Fruit fly (Drosophila melanogaster) whole organism, wandering third instar larva: ENCODE measurements around the gene SamDC.

Experiments
- Abd-B ChIP-seq: fragments of >200 bp; optimal IDR thresholded peaks from 2 replicates; lab custom pipeline; 2017; ENCODE audit warnings: missing biosample characterization, missing genetic modification characterization
- CrebA ChIP-seq: fragments of 200-800 bp; sonication (Bioruptor generic); optimal IDR thresholded peaks from 2 replicates; lab custom pipeline; 2016; ENCODE audit warnings: missing biosample characterization, mild to moderate bottlenecking, missing genetic modification characterization, borderline replicate concordance
- Dfd ChIP-seq: fragments of >200 bp; optimal IDR thresholded peaks from 2 replicates; lab custom pipeline; 2017; ENCODE audit warnings: missing biosample characterization, missing genetic modification characterization
- Dif ChIP-seq: fragments of 200-275, 200-300 bp; sonication (Bioruptor generic); optimal IDR thresholded peaks from 2 replicates; lab custom pipeline; 2018; ENCODE audit warnings: missing biosample characterization, missing genetic modification characterization; ENCODE audit not compliant: partially characterized antibody
- GATAd ChIP-seq: sonication (Bioruptor generic); optimal IDR thresholded peaks from 2 replicates; lab custom pipeline; 2016; ENCODE audit warnings: missing biosample characterization, missing genetic modification characterization
- HLH106 ChIP-seq: fragments of 200-800 bp; optimal IDR thresholded peaks from 3 replicates; lab custom pipeline; 2019; ENCODE audit warnings: missing biosample characterization, mild to moderate bottlenecking, missing genetic modification characterization, moderate library complexity
- Hnf4 ChIP-seq: fragments of 200-800 bp; sonication (Bioruptor generic); optimal IDR thresholded peaks from 2 replicates; lab custom pipeline; 2016; ENCODE audit warnings: missing biosample characterization, mild to moderate bottlenecking, missing genetic modification characterization
- Hr83 ChIP-seq: fragments of 200-300 bp; sonication (Bioruptor generic); optimal IDR thresholded peaks from 2 replicates; lab custom pipeline; 2016; ENCODE audit warnings: missing biosample characterization, mild to moderate bottlenecking, missing genetic modification characterization, moderate library complexity; ENCODE audit not compliant: poor library complexity, severe bottlenecking
- Mio ChIP-seq: sonication (Bioruptor generic); optimal IDR thresholded peaks from 2 replicates; lab custom pipeline; 2016; ENCODE audit warnings: missing biosample characterization, missing genetic modification characterization
- Myc ChIP-seq: fragments of >200 bp; optimal IDR thresholded peaks from 2 replicates; lab custom pipeline; 2017
- N ChIP-seq: fragments of >200 bp; optimal IDR thresholded peaks from 2 replicates; lab custom pipeline; 2018; ENCODE audit warnings: missing biosample characterization, missing external identifiers, missing genetic modification characterization
- Rel ChIP-seq, 2 experiments: fragments of 200-800 bp; sonication (Bioruptor generic) in 1 of 2; optimal IDR thresholded peaks; 2 replicates in 1 of 2; 3 replicates in 1 of 2; lab custom pipeline; 2016 to 2019; ENCODE audit warnings: mild to moderate bottlenecking in 2 of 2, missing biosample characterization in 2 of 2, missing genetic modification characterization in 2 of 2, moderate library complexity in 1 of 2
- Sp1 ChIP-seq: fragments of 200-800 bp; sonication (Bioruptor generic); optimal IDR thresholded peaks from 3 replicates; lab custom pipeline; 2019; ENCODE audit warnings: missing biosample characterization, mild to moderate bottlenecking, missing genetic modification characterization, moderate library complexity
- Vsx2 ChIP-seq: fragments of 200-300, 225-300 bp; sonication (Bioruptor generic); optimal IDR thresholded peaks from 2 replicates; lab custom pipeline; 2018; ENCODE audit warnings: missing biosample characterization, missing genetic modification characterization; ENCODE audit not compliant: partially characterized antibody
- br ChIP-seq: fragments of 200-800 bp; sonication (Bioruptor generic); optimal IDR thresholded peaks from 2 replicates; lab custom pipeline; 2016; ENCODE audit warnings: missing biosample characterization, missing genetic modification characterization
- brk ChIP-seq: fragments of 200-800 bp; sonication (Bioruptor generic); optimal IDR thresholded peaks from 2 replicates; lab custom pipeline; 2016; ENCODE audit warnings: missing biosample characterization, mild to moderate bottlenecking, missing genetic modification characterization
- dl ChIP-seq, 2 experiments: fragments of 175-275, 200-275 bp in 1 of 2; fragments of 200-275 bp in 1 of 2; sonication (Bioruptor generic); optimal IDR thresholded peaks; lab custom pipeline; 2018; ENCODE audit warnings: mild to moderate bottlenecking in 2 of 2, missing biosample characterization in 2 of 2, missing genetic modification characterization in 2 of 2, moderate library complexity in 2 of 2; ENCODE audit not compliant: partially characterized antibody in 2 of 2, insufficient read depth in 1 of 2
- dmrt93B ChIP-seq: fragments of 200-800 bp; sonication (Bioruptor generic); optimal IDR thresholded peaks from 2 replicates; lab custom pipeline; 2018; ENCODE audit warnings: missing biosample characterization, mild to moderate bottlenecking, missing genetic modification characterization
- ey ChIP-seq: fragments of 200-800 bp; sonication (Bioruptor generic); optimal IDR thresholded peaks from 2 replicates; lab custom pipeline; 2016; ENCODE audit warnings: missing biosample characterization, missing genetic modification characterization
- foxo ChIP-seq, 2 experiments: fragments of 200-800 bp; sonication (Bioruptor generic); optimal IDR thresholded peaks; 2 replicates in 1 of 2; 3 replicates in 1 of 2; lab custom pipeline; 2016 to 2017; ENCODE audit warnings: missing biosample characterization in 2 of 2, missing genetic modification characterization in 2 of 2
- fru ChIP-seq: fragments of 200-800 bp; sonication (Bioruptor generic); optimal IDR thresholded peaks from 3 replicates; lab custom pipeline; 2016; ENCODE audit warnings: missing biosample characterization, mild to moderate bottlenecking, missing genetic modification characterization
- h ChIP-seq: fragments of 200-800 bp; sonication (Bioruptor generic); optimal IDR thresholded peaks from 3 replicates; lab custom pipeline; 2016; ENCODE audit warnings: missing biosample characterization, mild to moderate bottlenecking, missing genetic modification characterization
- jim ChIP-seq: fragments of 175-275, 200-325 bp; sonication (Bioruptor generic); optimal IDR thresholded peaks from 2 replicates; lab custom pipeline; 2016; ENCODE audit warnings: missing biosample characterization, mild to moderate bottlenecking, missing genetic modification characterization
- lola ChIP-seq: fragments of >200 bp; optimal IDR thresholded peaks from 2 replicates; lab custom pipeline; 2017; ENCODE audit warnings: missing biosample characterization, missing genetic modification characterization
- pan ChIP-seq: fragments of >200 bp; optimal IDR thresholded peaks from 2 replicates; lab custom pipeline; 2017
- psq ChIP-seq: fragments of 200-800 bp; sonication (Bioruptor generic); optimal IDR thresholded peaks from 3 replicates; lab custom pipeline; 2017; ENCODE audit warnings: missing biosample characterization, mild to moderate bottlenecking, missing genetic modification characterization, moderate library complexity
- rgr ChIP-seq: fragments of 200-800 bp; sonication (Bioruptor generic); optimal IDR thresholded peaks from 3 replicates; lab custom pipeline; 2016; ENCODE audit warnings: missing biosample characterization, mild to moderate bottlenecking, missing genetic modification characterization
- sage ChIP-seq: fragments of 200-800 bp; sonication (Bioruptor generic); optimal IDR thresholded peaks from 2 replicates; lab custom pipeline; 2016; ENCODE audit warnings: missing biosample characterization, mild to moderate bottlenecking, missing genetic modification characterization
- sv ChIP-seq: fragments of 200-800 bp; sonication (Bioruptor generic); optimal IDR thresholded peaks from 3 replicates; lab custom pipeline; 2016; ENCODE audit warnings: missing biosample characterization, missing genetic modification characterization
- tai ChIP-seq: sonication (Bioruptor generic); optimal IDR thresholded peaks from 2 replicates; lab custom pipeline; 2016; ENCODE audit warnings: missing biosample characterization, missing genetic modification characterization
- usp ChIP-seq: fragments of >200 bp; optimal IDR thresholded peaks from 2 replicates; lab custom pipeline; 2017; ENCODE audit warnings: missing biosample characterization, missing genetic modification characterization
- woc ChIP-seq: sonication (Bioruptor generic); optimal IDR thresholded peaks from 2 replicates; lab custom pipeline; 2016; ENCODE audit warnings: missing biosample characterization, mild to moderate bottlenecking, missing genetic modification characterization

Gene SamDC

DNA sequence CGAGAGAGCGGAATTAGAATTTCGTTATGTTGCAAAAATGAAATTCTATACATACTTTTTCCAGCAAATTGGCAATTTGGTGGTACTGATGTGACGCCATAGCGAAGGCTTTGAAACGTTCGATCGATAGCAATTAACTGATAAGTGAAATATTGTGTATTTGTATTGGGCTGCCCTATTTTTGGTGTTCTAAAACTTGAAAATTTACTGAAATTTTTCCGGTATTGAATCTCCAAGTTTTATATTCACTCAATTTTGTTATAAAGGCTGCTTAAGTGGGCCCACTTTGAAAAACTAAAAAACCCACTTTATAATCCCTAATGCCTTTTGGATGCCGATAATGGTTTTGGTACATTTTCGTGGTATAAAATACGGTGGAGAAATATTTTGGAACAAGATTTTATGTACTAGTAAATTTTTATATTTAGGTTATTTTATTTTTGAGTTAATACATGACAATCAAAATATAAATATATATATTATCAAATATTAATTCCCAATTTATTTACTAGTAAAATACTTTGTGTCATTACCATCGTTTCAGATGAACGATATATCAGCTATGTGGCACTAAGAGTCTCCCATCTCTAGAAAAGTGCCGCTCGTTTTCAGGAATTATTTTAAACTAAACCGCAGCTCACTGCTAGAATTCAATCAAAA lies 23.3 kb downstream of the SamDC start, which contains the start of the genes Cand1 and pim:
Gene Cand1, minus strand, starts transcription at position 300 of the 660 bp plus-strand sequence.
Gene pim, plus strand, starts transcription at position 582 of the 660 bp plus-strand sequence.
- no peak for TF ChIP-seq Rel (GFP tag; optimal IDR thresholded peaks at IDR 0.05; lab: Kevin White, UChicago)
- TF ChIP-seq Rel (tag; optimal IDR thresholded peaks at IDR 0.05; lab: Kevin White, UChicago) = peak; percentile 36
- TF ChIP-seq Hr83 (GFP tag; lab: Kevin White, UChicago) = no peak
- TF ChIP-seq woc (GFP tag; lab: Kevin White, UChicago) = peak; percentile 22
- TF ChIP-seq brk = no peak
- TF ChIP-seq Hnf4 (GFP tag; lab: Kevin White, UChicago) = no peak
- no peak for TF ChIP-seq Mio
- TF ChIP-seq GATAd (GFP tag; lab: Kevin White, UChicago) = no peak
- no peak for TF ChIP-seq h (GFP tag; lab: Kevin White, UChicago)
- no peak for TF ChIP-seq Abd-B (GFP tag; lab: Kevin White, UChicago)
- TF ChIP-seq N (GFP tag; lab: Kevin White, UChicago) = no peak
- peak; percentile 11 for TF ChIP-seq HLH106 (tag; lab: Kevin White, UChicago)
- TF ChIP-seq ey (GFP tag; lab: Kevin White, UChicago) = no peak

- TF ChIP-seq Vsx2 (GFP tag; lab: Kevin White, UChicago) (no peak), HLH106 (tag; lab: Kevin White, UChicago) (no peak), Hr83 (GFP tag; lab: Kevin White, UChicago) (no peak), Dfd (GFP tag; lab: Kevin White, UChicago) (no peak), lola (GFP tag; lab: Kevin White, UChicago) (no peak), sage (GFP tag; lab: Kevin White, UChicago) (no peak), Mio (no peak), fru (GFP tag; lab: Kevin White, UChicago) (peak; percentile 85), pan (lab: Kevin White, UChicago) (no peak), foxo (GFP tag; optimal IDR thresholded peaks at IDR 0.05; lab: Kevin White, UChicago) (no peak), brk (no peak), ey (GFP tag; lab: Kevin White, UChicago) (no peak), dmrt93B (GFP tag; lab: Kevin White, UChicago) (no peak), usp (no peak), Myc (lab: Kevin White, UChicago) (peak; percentile 69), dl (GFP tag; optimal IDR thresholded peaks at IDR 0.05; lab: Kevin White, UChicago; ENCODE audit: insufficient read depth in 1 of 2, partially characterized antibody in 2 of 2) (no peak), CrebA (GFP tag; lab: Kevin White, UChicago) (no peak), tai (GFP tag; lab: Kevin White, UChicago) (no peak), jim (GFP tag; lab: Kevin White, UChicago) (no peak), Dif (GFP tag; lab: Kevin White, UChicago) (no peak), woc (GFP tag; lab: Kevin White, UChicago) (peak; percentile 60)
Observed at dm6 chr2L:10364229-10364628, 25.0 kb downstream of the SamDC start, which contains the start of gene lft. Gene lft, plus strand, starts transcription at chr2L:10364471.

DNA sequence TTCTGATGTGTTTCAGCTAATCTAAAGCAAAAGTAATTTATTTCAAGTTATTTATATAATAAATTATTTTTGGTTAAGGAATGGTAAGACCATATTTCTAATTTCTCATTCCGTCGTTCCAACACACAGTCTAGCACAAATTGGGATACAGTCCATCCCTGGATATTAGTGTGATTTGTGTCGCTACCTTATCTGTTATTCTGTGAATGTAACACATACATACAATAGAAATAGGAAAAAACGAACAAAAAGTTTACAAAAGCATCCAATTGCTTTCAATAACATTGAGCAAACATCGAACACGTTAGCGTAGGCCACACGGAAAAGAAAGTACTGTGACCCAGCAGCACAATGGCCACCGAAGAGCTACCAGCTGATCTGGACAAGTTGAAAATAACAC lies 27.3 kb downstream of the SamDC start, which contains the start of gene CG5056:
Gene CG5056, plus strand, starts transcription at position 168 of the 400 bp plus-strand sequence.
- TF ChIP-seq br (no peak), CrebA (GFP tag; lab: Kevin White, UChicago) (no peak), sv (no peak), dl (GFP tag; optimal IDR thresholded peaks at IDR 0.05; lab: Kevin White, UChicago; ENCODE audit: insufficient read depth in 1 of 2, partially characterized antibody in 2 of 2) (no peak), Sp1 (GFP tag; lab: Kevin White, UChicago) (peak; percentile 30), HLH106 (tag; lab: Kevin White, UChicago) (no peak), woc (GFP tag; lab: Kevin White, UChicago) (peak; percentile 64)
- TF ChIP-seq, all 38 proteins: peak for 2

DNA sequence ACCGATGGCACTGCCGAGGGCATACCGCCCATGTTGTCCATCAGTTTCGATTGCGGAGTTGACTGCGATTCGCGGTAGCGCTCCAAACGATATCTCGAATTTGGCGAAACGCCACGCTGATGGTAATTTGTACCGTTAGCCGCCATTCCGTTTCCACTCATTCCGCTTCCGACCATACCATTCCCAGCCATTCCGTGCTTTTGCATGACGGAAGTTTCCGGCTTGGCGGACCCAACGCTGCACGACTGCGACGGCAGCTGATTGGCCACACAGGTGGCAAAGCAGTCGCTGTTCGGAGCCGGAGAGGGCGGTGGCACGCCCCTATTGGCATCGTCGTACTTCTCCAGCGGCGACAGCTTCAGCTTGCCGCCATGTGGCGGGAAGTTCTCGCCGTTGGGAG lies 33.0 kb downstream of the SamDC start:
- TF ChIP-seq Dif (GFP tag; lab: Kevin White, UChicago) (no peak), Sp1 (GFP tag; lab: Kevin White, UChicago) (no peak), fru (GFP tag; lab: Kevin White, UChicago) (no peak), psq (GFP tag; lab: Kevin White, UChicago) (no peak), jim (GFP tag; lab: Kevin White, UChicago) (no peak), usp (no peak), Vsx2 (GFP tag; lab: Kevin White, UChicago) (no peak), GATAd (GFP tag; lab: Kevin White, UChicago) (no peak), rgr (no peak), woc (GFP tag; lab: Kevin White, UChicago) (no peak), Abd-B (GFP tag; lab: Kevin White, UChicago) (no peak)
- TF ChIP-seq, all 38 proteins: peak for 0
